Fruit fly (Drosophila melanogaster): ENCODE data around the gene Fer1.

Gene Fer1

dm6 chr3R:7086377-7087200 lies 49.4 kb upstream of the Fer1 start, which contains the start of gene alphaTub84B (continued):
- TF ChIP-seq Eip74EF (GFP tag; optimal IDR thresholded peaks at IDR 0.05) (peak in 1 of 2 experiments; percentile 42), gro (GFP tag; optimal IDR thresholded peaks at IDR 0.05) (peak; percentile 89), CG9817 (tag; optimal IDR thresholded peaks at IDR 0.05) (no peak), bab2 (GFP tag; optimal IDR thresholded peaks at IDR 0.05) (peak; percentile 48), CG17361 (GFP tag; IDR thresholded peaks at IDR 0.05) (peak; percentile 40; the same call in 1 of the 3 replicates), sqz (GFP tag; optimal IDR thresholded peaks at IDR 0.05) (peak; percentile 99), Xrp1 (GFP tag; IDR thresholded peaks at IDR 0.05) (0 out of 2 replicates have a peak, but pooled peaks have one; percentile 31), CG10462 (GFP tag; optimal IDR thresholded peaks at IDR 0.05) (no peak), CG8388 (GFP tag; optimal IDR thresholded peaks at IDR 0.05) (peak; percentile 47), CG12299 (tag; optimal IDR thresholded peaks at IDR 0.05) (peak; percentile 31), dmrt99B (tag; optimal IDR thresholded peaks at IDR 0.05) (peak; percentile 63), Asciz (GFP tag; optimal IDR thresholded peaks at IDR 0.05) (peak; percentile 67), sd (tag; optimal IDR thresholded peaks at IDR 0.05) (peak; percentile 79), zen (tag; optimal IDR thresholded peaks at IDR 0.05) (peak; percentile 34), pzg (GFP tag; optimal IDR thresholded peaks at IDR 0.05) (peak; percentile 98), fu2 (GFP tag; optimal IDR thresholded peaks at IDR 0.05) (peak; percentile 41), lilli (GFP tag; optimal IDR thresholded peaks at IDR 0.05) (peak; percentile 95), crc (GFP tag; optimal IDR thresholded peaks at IDR 0.05) (peak; percentile 19), CG2889 (GFP tag; IDR thresholded peaks at IDR 0.05) (no peak), prd (optimal IDR thresholded peaks at IDR 0.05) (no peak), prd (GFP tag; IDR thresholded peaks at IDR 0.05) (peak; percentile 23; the same call in 1 of the 3 replicates), CG33213 (GFP tag; optimal IDR thresholded peaks at IDR 0.05) (peak; percentile 87), CG12236 (GFP tag; optimal IDR thresholded peaks at IDR 0.05) (no peak), D19B (GFP tag; optimal IDR thresholded peaks at IDR 0.05) (no peak), Hand (GFP tag; optimal IDR thresholded peaks at IDR 0.05) (peak; percentile 39), ap (GFP tag; IDR thresholded peaks at IDR 0.05) (no peak), bcd (GFP tag; optimal IDR thresholded peaks at IDR 0.05) (peak; percentile 42), tx (GFP tag; optimal IDR thresholded peaks at IDR 0.05) (peak; percentile 71), CG10267 (tag; optimal IDR thresholded peaks at IDR 0.05) (peak; percentile 50), HLHmδ (GFP tag; optimal IDR thresholded peaks at IDR 0.05) (peak; percentile 95), NfI (GFP tag; optimal IDR thresholded peaks at IDR 0.05) (peak; percentile 49), ttk (GFP tag; IDR thresholded peaks at IDR 0.05) (peak; percentile 13; the same call in 1 of the 2 replicates), CG11247 (GFP tag; IDR thresholded peaks at IDR 0.05) (peak; percentile 65), ato (GFP tag; IDR thresholded peaks at IDR 0.05; ENCODE audit: partially characterized antibody) (peak; percentile 76), fru (optimal IDR thresholded peaks at IDR 0.05) (no peak), tap (tag; optimal IDR thresholded peaks at IDR 0.05) (peak; percentile 39), CG3726 (GFP tag; IDR thresholded peaks at IDR 0.05) (no peak), Taf1 (GFP tag; IDR thresholded peaks at IDR 0.05) (no peak), CG13287 (GFP tag; IDR thresholded peaks at IDR 0.05; ENCODE audit: partially characterized antibody) (peak; percentile 60), eve (GFP tag; optimal IDR thresholded peaks at IDR 0.05) (no peak), CG15479 (GFP tag; optimal IDR thresholded peaks at IDR 0.05) (no peak), CG15073 (GFP tag; optimal IDR thresholded peaks at IDR 0.05) (no peak), btn (GFP tag; optimal IDR thresholded peaks at IDR 0.05) (peak; percentile 67), CG17829 (tag; optimal IDR thresholded peaks at IDR 0.05) (peak; percentile 66), CG4707 (GFP tag; optimal IDR thresholded peaks at IDR 0.05) (peak; percentile 68), CG17385 (GFP tag; optimal IDR thresholded peaks at IDR 0.05) (peak; percentile 77), jumu (GFP tag; optimal IDR thresholded peaks at IDR 0.05) (peak; percentile 74), salm (tag; optimal IDR thresholded peaks at IDR 0.05) (peak; percentile 49), CG13123 (GFP tag; optimal IDR thresholded peaks at IDR 0.05) (peak; percentile 56)

Data from whole organism, embryonic.